Fruit fly (Drosophila melanogaster) Kc167 (cell line): ENCODE data around the gene RhoGAP68F.

ENCODE experiments used
- Myc ChIP-seq: fragments of >200 bp; optimal IDR thresholded peaks from 2 replicates; lab custom pipeline; 2017; ENCODE audit warnings: missing external identifiers
- Sin3A ChIP-seq: fragments of >200 bp; optimal IDR thresholded peaks from 2 replicates; lab custom pipeline; 2018; ENCODE audit warnings: missing external identifiers
- h ChIP-seq: fragments of >200 bp; optimal IDR thresholded peaks from 3 replicates; lab custom pipeline; 2018; ENCODE audit warnings: missing external identifiers
- insv ChIP-seq: fragments of >200 bp; optimal IDR thresholded peaks from 3 replicates; lab custom pipeline; 2018; ENCODE audit warnings: missing external identifiers
- psq ChIP-seq: fragments of >200 bp; optimal IDR thresholded peaks from 2 replicates; lab custom pipeline; 2017; ENCODE audit warnings: missing external identifiers
- ttk ChIP-seq: sonication (Bioruptor generic); optimal IDR thresholded peaks from 2 replicates; lab custom pipeline; 2017; ENCODE audit warnings: missing external identifiers

Gene RhoGAP68F

dm6 chr3L:12124138-12124583 lies 14.5 kb upstream of the RhoGAP68F start:
- TF ChIP-seq insv (no peak), psq (lab: Kevin White, UChicago) (no peak), Sin3A (lab: Kevin White, UChicago) (no peak), Myc (lab: Kevin White, UChicago) (no peak), h (lab: Kevin White, UChicago) (no peak), ttk (lab: Kevin White, UChicago) (no peak)

DNA sequence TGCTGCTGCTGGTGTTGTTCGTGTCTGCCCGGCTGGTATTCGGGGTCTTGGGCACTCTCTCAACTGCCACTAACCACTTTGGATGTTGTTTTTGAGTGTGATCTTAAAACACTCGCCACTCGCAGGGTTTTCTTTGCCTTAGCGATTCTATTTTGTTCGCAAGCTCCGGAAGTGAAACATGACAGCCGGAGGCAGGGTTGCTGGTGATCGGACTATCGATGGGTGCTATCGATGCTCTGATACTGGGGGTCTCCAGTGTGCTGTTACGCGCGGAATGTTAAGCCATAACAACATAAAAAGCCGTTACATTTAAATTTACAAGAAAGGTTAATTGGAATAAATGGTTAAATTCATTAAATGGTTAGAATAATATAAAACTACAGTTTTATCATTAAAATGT lies 13.7 kb upstream of the RhoGAP68F start, which contains the start of gene yps:
TSS of gene yps (minus strand) at position 176 of the 400 bp plus-strand sequence.
- TF ChIP-seq ttk (lab: Kevin White, UChicago), result no peak
- TF ChIP-seq psq (lab: Kevin White, UChicago), result no peak
- no peak for TF ChIP-seq Myc (lab: Kevin White, UChicago)
- no peak for TF ChIP-seq insv
- no peak for TF ChIP-seq Sin3A (lab: Kevin White, UChicago)
- TF ChIP-seq h (lab: Kevin White, UChicago), result no peak

DNA sequence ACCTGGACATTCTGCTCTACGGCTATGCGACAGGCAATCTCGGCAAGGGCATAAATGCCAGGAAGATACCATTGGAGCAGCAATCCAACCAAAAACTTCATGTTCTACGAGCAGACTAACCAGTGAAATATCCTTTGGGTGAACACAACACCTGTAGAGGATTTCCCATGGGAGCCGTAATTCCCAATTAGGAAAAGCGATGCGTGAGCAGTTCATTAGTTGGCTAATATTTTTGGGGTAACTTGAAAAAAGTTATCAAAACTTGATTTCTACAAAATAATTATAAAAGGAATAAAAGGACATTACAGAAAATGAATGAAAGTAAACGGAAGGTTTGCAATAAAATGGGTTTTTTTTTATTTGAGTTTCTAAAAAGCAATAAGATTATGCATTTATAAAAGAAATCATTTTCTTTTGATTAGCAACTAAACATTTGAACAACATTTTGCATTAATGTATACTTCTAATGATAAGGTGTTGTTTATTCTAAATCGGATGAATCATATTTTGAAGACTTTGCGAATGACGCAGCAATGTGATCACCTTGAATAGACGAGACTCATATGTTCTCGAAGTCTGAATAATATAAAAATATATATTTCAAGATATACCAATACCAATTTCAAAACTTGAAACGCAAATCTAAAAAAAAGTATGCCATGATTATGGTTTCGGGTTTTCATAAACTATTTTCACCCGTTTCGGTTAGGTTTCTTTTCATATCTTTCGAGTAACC lies 11.2 kb upstream of the RhoGAP68F start, which contains the start of the genes Ir68b and CG34241:
TSS of gene Ir68b (minus strand) at position 101 of the 736 bp plus-strand sequence.
TSS of gene CG34241 (plus strand) at position 686 of the 736 bp plus-strand sequence.
- TF ChIP-seq insv (no peak), Sin3A (lab: Kevin White, UChicago) (no peak), h (lab: Kevin White, UChicago) (no peak)

DNA sequence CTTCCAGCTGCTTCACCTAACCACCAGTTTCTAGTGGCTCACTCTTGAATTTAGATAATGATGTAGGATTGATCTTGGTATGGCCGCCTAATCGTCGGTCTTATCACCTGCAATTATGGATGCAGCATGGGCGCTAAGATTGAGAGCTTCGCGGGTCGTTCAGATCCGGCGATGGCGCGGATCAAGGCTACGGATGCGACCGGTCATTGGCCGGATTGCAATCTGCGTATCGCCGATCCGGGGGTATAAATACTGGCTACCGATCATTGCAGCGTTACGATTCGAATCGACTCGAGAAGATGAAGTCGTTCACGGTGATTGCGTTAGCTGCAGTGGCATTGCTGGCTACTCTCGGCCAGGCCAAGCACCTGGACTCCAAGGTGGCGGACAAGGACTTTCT lies 9.6 kb upstream of the RhoGAP68F start, which contains the start of gene Lsp2:
TSS of gene Lsp2 (plus strand) at position 283 of the 400 bp plus-strand sequence.
- TF ChIP-seq Myc (lab: Kevin White, UChicago), result no peak
- no peak for TF ChIP-seq psq (lab: Kevin White, UChicago)
- TF ChIP-seq Sin3A (lab: Kevin White, UChicago), result no peak
- no peak for TF ChIP-seq insv
- no peak for TF ChIP-seq h (lab: Kevin White, UChicago)
- no peak for TF ChIP-seq ttk (lab: Kevin White, UChicago)

DNA sequence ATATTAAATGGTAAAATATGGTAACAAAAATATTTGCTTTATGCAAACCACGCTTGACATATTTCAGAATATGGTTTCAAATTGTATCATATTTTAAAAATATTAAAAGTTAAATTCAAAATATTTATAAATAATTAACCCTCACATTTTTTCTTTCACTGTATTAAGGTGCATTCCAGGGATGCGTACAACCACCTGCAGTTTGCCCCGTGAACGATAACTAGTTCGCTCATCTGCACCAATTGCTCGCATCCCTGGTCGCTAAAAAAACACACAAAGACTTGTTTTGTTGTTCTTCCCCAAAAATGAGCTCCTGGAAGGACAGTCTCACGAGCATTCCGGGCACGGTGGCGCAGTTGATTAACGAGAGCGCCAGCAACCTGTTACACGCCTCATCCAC lies 6.8 kb upstream of the RhoGAP68F start, which contains the start of gene DEF8:
TSS of gene DEF8 (plus strand) at position 229 of the 400 bp plus-strand sequence.
- no peak for TF ChIP-seq ttk (lab: Kevin White, UChicago)
- no peak for TF ChIP-seq psq (lab: Kevin White, UChicago)
- TF ChIP-seq Sin3A (lab: Kevin White, UChicago), result no peak
- TF ChIP-seq Myc (lab: Kevin White, UChicago), result no peak
- no peak for TF ChIP-seq h (lab: Kevin White, UChicago)
- no peak for TF ChIP-seq insv

dm6 chr3L:12136630-12137029 lies 2.0 kb upstream of the RhoGAP68F start, which contains the start of the genes CG5645 and Atg12:
CG5645 (minus strand) TSS chr3L:12136706.
Atg12 (plus strand) TSS chr3L:12136967.
- TF ChIP-seq Myc (lab: Kevin White, UChicago), result no peak
- TF ChIP-seq insv, result no peak
- TF ChIP-seq ttk (lab: Kevin White, UChicago), result no peak
- TF ChIP-seq h (lab: Kevin White, UChicago), result no peak
- no peak for TF ChIP-seq Sin3A (lab: Kevin White, UChicago)
- TF ChIP-seq psq (lab: Kevin White, UChicago), result no peak

DNA sequence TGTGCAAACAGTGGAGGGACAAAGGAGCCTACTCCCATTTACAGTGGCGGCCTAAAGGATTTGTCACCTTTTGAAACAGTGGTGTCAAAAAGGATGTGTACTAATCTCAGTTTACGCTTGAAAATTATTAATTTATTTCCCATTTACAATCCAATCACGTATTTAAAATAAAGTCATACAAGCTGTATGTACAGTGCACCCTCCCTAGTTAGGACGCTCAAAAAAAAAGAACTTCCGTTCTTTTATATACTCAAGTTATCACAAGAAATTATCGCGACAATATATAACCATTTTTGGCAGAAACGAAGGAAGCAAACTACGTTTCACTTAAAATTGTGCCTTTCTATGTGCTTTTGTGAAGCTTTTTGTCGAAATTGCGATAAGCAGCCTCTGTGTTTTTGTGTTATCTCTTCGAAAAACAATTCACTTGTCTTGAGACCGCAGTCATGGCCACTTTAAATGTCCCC lies 597 bp downstream of the RhoGAP68F start:
- TF ChIP-seq insv (no peak), Sin3A (lab: Kevin White, UChicago) (no peak), ttk (lab: Kevin White, UChicago) (no peak), h (lab: Kevin White, UChicago) (no peak), Myc (lab: Kevin White, UChicago) (no peak), psq (lab: Kevin White, UChicago) (no peak)

DNA sequence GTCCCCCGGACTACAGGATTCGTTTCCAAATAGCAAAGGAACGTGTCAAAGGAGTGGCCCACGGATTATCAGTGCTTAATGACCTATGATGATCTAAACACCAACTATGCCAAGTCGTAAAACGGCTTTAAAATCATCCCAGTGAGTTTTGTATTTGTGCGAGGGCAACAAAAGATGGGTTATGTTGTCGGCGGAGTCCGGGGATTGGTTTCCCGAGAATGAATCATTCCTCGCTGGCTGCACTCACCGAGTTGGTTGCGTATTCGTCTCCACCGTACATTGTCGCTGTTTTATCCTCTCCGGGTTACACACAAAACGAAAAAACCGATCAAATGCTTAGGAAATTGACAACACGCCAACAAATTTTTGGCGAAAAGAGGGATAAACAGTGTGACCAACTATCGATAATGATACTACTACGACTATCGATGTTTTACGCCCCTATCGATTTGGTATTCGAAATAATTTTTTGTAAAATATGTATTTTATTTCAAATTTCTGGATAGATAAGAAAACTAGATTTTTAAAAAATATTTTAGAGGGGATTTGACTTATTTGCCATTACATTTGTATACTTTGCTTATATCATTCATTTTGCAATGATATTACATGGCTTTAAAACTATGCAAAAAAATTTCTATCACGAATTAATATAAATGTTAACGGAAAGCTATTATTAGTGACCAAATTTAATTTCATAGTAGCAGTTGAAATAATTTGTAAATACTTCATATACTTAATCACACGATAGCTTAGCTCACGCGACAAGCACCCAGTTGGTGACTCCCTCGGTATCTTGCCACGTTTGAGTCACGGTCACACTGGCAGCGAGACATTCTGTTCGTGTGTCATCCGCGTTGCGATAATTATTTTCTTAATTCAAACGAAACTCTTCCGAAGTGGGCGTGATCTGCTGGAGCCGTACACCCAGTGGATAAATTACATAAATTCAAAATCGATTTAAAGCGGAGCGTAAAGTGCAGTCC lies 7.3 kb downstream of the RhoGAP68F start, which contains the start of the genes eIF3l and Nrx-IV:
TSS of gene eIF3l (minus strand) at position 389 of the 986 bp plus-strand sequence.
TSS of gene Nrx-IV (plus strand) at position 811 of the 986 bp plus-strand sequence.
- no peak for TF ChIP-seq insv
- TF ChIP-seq ttk (lab: Kevin White, UChicago), result no peak
- TF ChIP-seq h (lab: Kevin White, UChicago), result no peak
- TF ChIP-seq psq (lab: Kevin White, UChicago), result no peak
- TF ChIP-seq Myc (lab: Kevin White, UChicago), result no peak
- TF ChIP-seq Sin3A (lab: Kevin White, UChicago), result no peak

DNA sequence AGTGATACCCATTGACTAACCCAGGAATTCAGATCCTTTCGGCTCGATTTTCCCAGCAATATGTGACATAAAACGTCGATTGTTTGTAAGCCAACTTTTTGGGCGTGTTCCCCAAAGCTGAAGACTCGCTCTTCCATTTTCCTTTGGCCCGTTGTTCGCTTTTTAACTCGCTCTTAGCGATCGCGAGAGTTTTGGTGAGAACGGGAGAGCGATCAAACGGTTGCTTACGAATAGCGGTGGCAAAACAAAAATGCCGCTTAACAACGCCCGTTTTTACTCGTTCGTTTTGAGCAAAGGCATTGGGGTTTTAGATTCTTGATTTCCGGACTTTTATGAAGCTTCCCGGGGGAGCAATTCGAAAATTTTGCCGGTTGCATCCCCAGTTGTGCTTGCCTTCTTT lies 8.3 kb downstream of the RhoGAP68F start:
- no peak for TF ChIP-seq psq (lab: Kevin White, UChicago)
- no peak for TF ChIP-seq h (lab: Kevin White, UChicago)
- TF ChIP-seq ttk (lab: Kevin White, UChicago), result no peak
- TF ChIP-seq Myc (lab: Kevin White, UChicago), result no peak
- no peak for TF ChIP-seq insv
- no peak for TF ChIP-seq Sin3A (lab: Kevin White, UChicago)

DNA sequence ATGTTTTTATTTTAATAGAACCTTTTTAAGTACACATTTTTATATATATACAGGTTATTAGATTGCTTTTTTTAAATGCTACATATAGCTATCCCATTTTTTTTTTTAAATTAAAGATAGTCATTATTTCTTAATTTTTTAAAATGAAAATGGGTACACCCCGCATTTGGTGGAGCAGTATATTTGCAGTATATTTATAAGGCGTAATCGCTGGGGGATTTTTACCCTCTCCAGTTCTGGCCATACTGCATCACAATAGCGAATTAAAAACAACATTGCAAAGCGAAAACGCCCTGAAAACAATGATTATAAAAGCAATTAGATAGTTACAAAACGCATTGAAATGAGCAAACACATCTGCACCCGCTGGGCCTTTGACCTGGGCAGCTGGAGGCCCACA lies 10.4 kb downstream of the RhoGAP68F start, which contains the start of gene CG32099:
TSS of gene CG32099 (plus strand) at position 250 of the 400 bp plus-strand sequence.
- no peak for TF ChIP-seq psq (lab: Kevin White, UChicago)
- TF ChIP-seq Sin3A (lab: Kevin White, UChicago), result no peak
- no peak for TF ChIP-seq insv
- TF ChIP-seq Myc (lab: Kevin White, UChicago), result no peak
- no peak for TF ChIP-seq h (lab: Kevin White, UChicago)
- TF ChIP-seq ttk (lab: Kevin White, UChicago), result no peak
